Fruit fly (Drosophila melanogaster): Measurements from ENCODE around the gene CG8838.

The CG8838 gene

dm6 chr2L:3354642-3355380 is 2.6 kb upstream of the CG8838 start, which contains the start of gene E23 (continued):
- TF ChIP-seq sc (optimal IDR thresholded peaks at IDR 0.05) (no peak), sc (GFP tag; optimal IDR thresholded peaks at IDR 0.05) (peak; percentile 99), CG10321 (GFP tag; IDR thresholded peaks at IDR 0.05) (peak; percentile 82; the same call in 1 of the 2 replicates), CG3281 (GFP tag; optimal IDR thresholded peaks at IDR 0.05) (peak; percentile 98), oc (tag; optimal IDR thresholded peaks at IDR 0.05) (peak; percentile 99), CG2120 (GFP tag; optimal IDR thresholded peaks at IDR 0.05) (peak; percentile 98), CG8388 (GFP tag; optimal IDR thresholded peaks at IDR 0.05) (peak; percentile 99), bbx (GFP tag; IDR thresholded peaks at IDR 0.05; ENCODE audit: partially characterized antibody) (peak; percentile 69; the same call in 1 of the 2 replicates), ind (GFP tag; optimal IDR thresholded peaks at IDR 0.05) (peak; percentile 98), CG31388 (GFP tag; optimal IDR thresholded peaks at IDR 0.05) (peak; percentile 92), dan (GFP tag; IDR thresholded peaks at IDR 0.05) (peak; percentile 76), HLHmδ (GFP tag; optimal IDR thresholded peaks at IDR 0.05) (peak; percentile 7), chn (GFP tag; optimal IDR thresholded peaks at IDR 0.05) (peak; percentile 97), Kr (GFP tag; optimal IDR thresholded peaks at IDR 0.05) (peak; percentile 83), CG12071 (GFP tag; optimal IDR thresholded peaks at IDR 0.05) (peak; percentile 94), CG3163 (GFP tag; optimal IDR thresholded peaks at IDR 0.05) (peak; percentile 82), chinmo (GFP tag; IDR thresholded peaks at IDR 0.05; ENCODE audit: partially characterized antibody) (peak; percentile 97; the same call in 3 of the 4 replicates), gcm2 (GFP tag; optimal IDR thresholded peaks at IDR 0.05) (peak; percentile 93), Sry-β (GFP tag; optimal IDR thresholded peaks at IDR 0.05) (peak; percentile 75), ap (GFP tag; IDR thresholded peaks at IDR 0.05) (peak; percentile 95), gem (tag; optimal IDR thresholded peaks at IDR 0.05) (peak; percentile 100), Poxn (GFP tag; IDR thresholded peaks at IDR 0.05) (peak; percentile 89), Dfd (GFP tag; optimal IDR thresholded peaks at IDR 0.05) (no peak), Bgb (GFP tag; IDR thresholded peaks at IDR 0.05; ENCODE audit: partially characterized antibody) (peak; percentile 78), CG2678 (tag; optimal IDR thresholded peaks at IDR 0.05) (peak; percentile 99), Ptx1 (GFP tag; IDR thresholded peaks at IDR 0.05) (peak; percentile 99), CG31441 (GFP tag; IDR thresholded peaks at IDR 0.05) (peak; percentile 99), Atf3 (GFP tag; optimal IDR thresholded peaks at IDR 0.05) (peak; percentile 93), inv (GFP tag; IDR thresholded peaks at IDR 0.05; ENCODE audit: partially characterized antibody) (no peak), NC2β (GFP tag; optimal IDR thresholded peaks at IDR 0.05) (peak; percentile 92), CG8281 (tag; optimal IDR thresholded peaks at IDR 0.05) (peak; percentile 92), emc (GFP tag; optimal IDR thresholded peaks at IDR 0.05) (peak; percentile 91), CG10565 (GFP tag; optimal IDR thresholded peaks at IDR 0.05) (peak; percentile 89), btn (GFP tag; optimal IDR thresholded peaks at IDR 0.05) (peak; percentile 77), al (GFP tag; IDR thresholded peaks at IDR 0.05) (peak; percentile 98), usp (GFP tag; optimal IDR thresholded peaks at IDR 0.05) (no peak), pita (GFP tag; optimal IDR thresholded peaks at IDR 0.05) (no peak), CG15601 (tag; optimal IDR thresholded peaks at IDR 0.05) (peak; percentile 99), Usf (GFP tag; optimal IDR thresholded peaks at IDR 0.05) (peak; percentile 98), tap (tag; optimal IDR thresholded peaks at IDR 0.05) (peak; percentile 97), Doc3 (GFP tag; IDR thresholded peaks at IDR 0.05; ENCODE audit: partially characterized antibody) (no peak), slp2 (GFP tag; optimal IDR thresholded peaks at IDR 0.05) (peak; percentile 96), psq (GFP tag; optimal IDR thresholded peaks at IDR 0.05) (peak; percentile 94), CG10267 (tag; optimal IDR thresholded peaks at IDR 0.05) (peak; percentile 97), Vsx1 (GFP tag; optimal IDR thresholded peaks at IDR 0.05) (peak; percentile 97), CG6813 (GFP tag; optimal IDR thresholded peaks at IDR 0.05) (peak; percentile 97), dpn (GFP tag; optimal IDR thresholded peaks at IDR 0.05) (peak; percentile 96 to 99), D (optimal IDR thresholded peaks at IDR 0.05) (no peak), D (GFP tag; optimal IDR thresholded peaks at IDR 0.05) (peak; percentile 99)

Data from whole organism, embryonic.